Fruit fly (Drosophila melanogaster) whole organism, embryonic: ENCODE data around the gene GluProRS.

Experiments
- CG12155 ChIP-seq: fragments of 200-800 bp; sonication (Bioruptor generic); optimal IDR thresholded peaks from 3 replicates; lab custom pipeline; 2016; ENCODE audit warnings: missing biosample characterization, missing genetic modification characterization
- CG12391 ChIP-seq: fragments of 200-800 bp; sonication (Bioruptor generic); optimal IDR thresholded peaks from 3 replicates; lab custom pipeline; 2018; ENCODE audit warnings: missing biosample characterization, mild to moderate bottlenecking, missing genetic modification characterization, moderate library complexity
- CG18011 ChIP-seq: fragments of 200-800 bp; sonication (Bioruptor generic); optimal IDR thresholded peaks from 2 replicates; lab custom pipeline; 2017; ENCODE audit warnings: missing biosample characterization, missing genetic modification characterization, mild to moderate bottlenecking, moderate library complexity, missing genotype
- CG2116 ChIP-seq: fragments of 200-800 bp; sonication (Bioruptor generic); optimal IDR thresholded peaks from 3 replicates; lab custom pipeline; 2018; ENCODE audit warnings: missing biosample characterization, mild to moderate bottlenecking, missing genetic modification characterization
- CG2678 ChIP-seq: fragments of 200-800 bp; sonication (Bioruptor generic); optimal IDR thresholded peaks from 3 replicates; lab custom pipeline; 2019; ENCODE audit warnings: missing biosample characterization, mild to moderate bottlenecking, missing genetic modification characterization, moderate library complexity
- CG2712 ChIP-seq: fragments of 200-800 bp; optimal IDR thresholded peaks from 3 replicates; lab custom pipeline; 2019; ENCODE audit warnings: missing biosample characterization, mild to moderate bottlenecking, missing genetic modification characterization, moderate library complexity
- CG30431 ChIP-seq: fragments of 200-800 bp; sonication (Bioruptor generic); optimal IDR thresholded peaks from 2 replicates; lab custom pipeline; 2017; ENCODE audit warnings: missing biosample characterization, missing genetic modification characterization
- CG31388 ChIP-seq: fragments of 200-800 bp; sonication (Bioruptor generic); optimal IDR thresholded peaks from 2 replicates; lab custom pipeline; 2016; ENCODE audit warnings: missing biosample characterization, missing genetic modification characterization
- CG3407 ChIP-seq: fragments of 200-800 bp; sonication (Bioruptor generic); optimal IDR thresholded peaks from 2 replicates; lab custom pipeline; 2018; ENCODE audit warnings: missing biosample characterization, mild to moderate bottlenecking, missing genetic modification characterization
- CG6765 ChIP-seq: fragments of 200-800 bp; sonication (Bioruptor generic); optimal IDR thresholded peaks from 3 replicates; lab custom pipeline; 2017; ENCODE audit warnings: missing biosample characterization, mild to moderate bottlenecking, missing genetic modification characterization
- CG8388 ChIP-seq: fragments of 200-800 bp; sonication (Bioruptor generic); optimal IDR thresholded peaks from 2 replicates; lab custom pipeline; 2019; ENCODE audit warnings: missing biosample characterization, mild to moderate bottlenecking, missing genetic modification characterization, moderate library complexity
- CG9797 ChIP-seq: fragments of 200-800 bp; sonication (Bioruptor generic); optimal IDR thresholded peaks from 3 replicates; lab custom pipeline; 2018; ENCODE audit warnings: missing biosample characterization, mild to moderate bottlenecking, missing genetic modification characterization
- CTCF ChIP-seq: fragments of 200-800 bp; sonication (Bioruptor generic); optimal IDR thresholded peaks from 2 replicates; lab custom pipeline; 2017; ENCODE audit warnings: missing biosample characterization, mild to moderate bottlenecking, missing genetic modification characterization, moderate library complexity
- Dek ChIP-seq: fragments of 200-800 bp; sonication (Bioruptor generic); optimal IDR thresholded peaks from 3 replicates; lab custom pipeline; 2019; ENCODE audit warnings: missing biosample characterization, mild to moderate bottlenecking, missing genetic modification characterization, moderate library complexity
- Dref ChIP-seq: fragments of 200-800 bp; sonication (Bioruptor generic); IDR thresholded peaks from 2 replicates; pipeline ENCODE4 v1.3.6; 2022; ENCODE audit warnings: missing biosample characterization, missing genetic modification characterization
- Fer2 ChIP-seq: fragments of 200-800 bp; sonication (Bioruptor generic); optimal IDR thresholded peaks from 2 replicates; lab custom pipeline; 2018; ENCODE audit warnings: missing biosample characterization, mild to moderate bottlenecking, missing genetic modification characterization, moderate library complexity
- Med ChIP-seq: fragments of 200-800 bp; sonication (Bioruptor generic); peaks from one replicate; lab custom pipeline; 2016; ENCODE audit warnings: missing biosample characterization, missing genetic modification characterization, mild to moderate bottlenecking, inconsistent platforms, moderate library complexity
- Mes4 ChIP-seq: fragments of 200-800 bp; sonication (Bioruptor generic); optimal IDR thresholded peaks from 2 replicates; lab custom pipeline; 2016; ENCODE audit warnings: missing biosample characterization, missing genetic modification characterization
- Poxn ChIP-seq: fragments of 200-800 bp; sonication (Bioruptor generic); IDR thresholded peaks from 2 replicates; pipeline ENCODE4 v1.3.6; 2022; ENCODE audit warnings: missing biosample characterization, missing genetic modification characterization
- chinmo ChIP-seq: fragments of 200-800 bp; sonication (Bioruptor generic); IDR thresholded peaks from 4 replicates; pipeline ENCODE4 v1.3.6; 2022; ENCODE audit warnings: missing biosample characterization, missing genetic modification characterization; ENCODE audit not compliant: partially characterized antibody
- corto ChIP-seq: fragments of 200-800 bp; sonication (Bioruptor generic); optimal IDR thresholded peaks from 2 replicates; lab custom pipeline; 2016; ENCODE audit warnings: missing biosample characterization, mild to moderate bottlenecking, missing genetic modification characterization, moderate library complexity
- crp ChIP-seq, 2 experiments: fragments of 200-800 bp; sonication (Bioruptor generic); optimal IDR thresholded peaks; 2 replicates in 1 of 2; 3 replicates in 1 of 2; lab custom pipeline; 2017; ENCODE audit warnings: missing biosample characterization in 2 of 2, missing genetic modification characterization in 2 of 2, mild to moderate bottlenecking in 1 of 2, moderate library complexity in 1 of 2
- dmrt99B ChIP-seq: fragments of 200-800 bp; sonication (Bioruptor generic); optimal IDR thresholded peaks from 2 replicates; lab custom pipeline; 2018; ENCODE audit warnings: missing biosample characterization, mild to moderate bottlenecking, missing genetic modification characterization, moderate library complexity
- dysf ChIP-seq: fragments of 200-800 bp; sonication (Bioruptor generic); IDR thresholded peaks from 3 replicates; pipeline ENCODE4 v1.3.6; 2022; ENCODE audit warnings: missing biosample characterization, missing genetic modification characterization
- eyg ChIP-seq: fragments of 200-800 bp; sonication (Bioruptor generic); optimal IDR thresholded peaks from 3 replicates; lab custom pipeline; 2016; ENCODE audit warnings: missing biosample characterization, missing genetic modification characterization
- hth ChIP-seq: fragments of >200 bp; optimal IDR thresholded peaks from 2 replicates; lab custom pipeline; 2017; ENCODE audit warnings: inconsistent platforms
- ken ChIP-seq: fragments of 200-800 bp; sonication (Bioruptor generic); IDR thresholded peaks from 3 replicates; pipeline ENCODE4 v1.3.6; 2022; ENCODE audit warnings: missing biosample characterization, missing genetic modification characterization
- mirr ChIP-seq: fragments of 200-800 bp; sonication (Bioruptor generic); optimal IDR thresholded peaks from 3 replicates; lab custom pipeline; 2018; ENCODE audit warnings: missing biosample characterization, mild to moderate bottlenecking, missing genetic modification characterization
- odd ChIP-seq: fragments of 200-800 bp; sonication (Bioruptor generic); optimal IDR thresholded peaks from 2 replicates; lab custom pipeline; 2017; ENCODE audit warnings: missing biosample characterization, mild to moderate bottlenecking, missing genetic modification characterization
- ranshi ChIP-seq: fragments of 200-800 bp; sonication (Bioruptor generic); IDR thresholded peaks from 2 replicates; pipeline ENCODE4 v1.3.6; 2022; ENCODE audit warnings: missing biosample characterization, missing genetic modification characterization
- sd ChIP-seq: fragments of 200-800 bp; sonication (Bioruptor generic); optimal IDR thresholded peaks from 3 replicates; lab custom pipeline; 2018; ENCODE audit warnings: missing biosample characterization, mild to moderate bottlenecking, missing genetic modification characterization, moderate library complexity
- sisA ChIP-seq: fragments of 200-800 bp; sonication (Bioruptor generic); IDR thresholded peaks from 2 replicates; pipeline ENCODE4 v1.3.6; 2022; ENCODE audit warnings: missing biosample characterization, missing genetic modification characterization
- slbo ChIP-seq: fragments of 200-800 bp; sonication (Bioruptor generic); IDR thresholded peaks from 2 replicates; pipeline ENCODE4 v1.3.6; 2022; ENCODE audit warnings: missing biosample characterization, missing genetic modification characterization
- sna ChIP-seq: fragments of 200-800 bp; sonication (Bioruptor generic); IDR thresholded peaks from 2 replicates; pipeline ENCODE4 v1.3.6; 2022; ENCODE audit warnings: missing biosample characterization, missing genetic modification characterization; ENCODE audit not compliant: partially characterized antibody
- stwl ChIP-seq: fragments of 200-800 bp; sonication (Bioruptor generic); optimal IDR thresholded peaks from 3 replicates; lab custom pipeline; 2018; ENCODE audit warnings: missing biosample characterization, mild to moderate bottlenecking, missing genetic modification characterization, moderate library complexity
- vvl ChIP-seq: fragments of 200-800 bp; sonication (Bioruptor generic); IDR thresholded peaks from 2 replicates; pipeline ENCODE4 v1.3.6; 2022; ENCODE audit warnings: missing biosample characterization, missing genetic modification characterization

Gene GluProRS

DNA sequence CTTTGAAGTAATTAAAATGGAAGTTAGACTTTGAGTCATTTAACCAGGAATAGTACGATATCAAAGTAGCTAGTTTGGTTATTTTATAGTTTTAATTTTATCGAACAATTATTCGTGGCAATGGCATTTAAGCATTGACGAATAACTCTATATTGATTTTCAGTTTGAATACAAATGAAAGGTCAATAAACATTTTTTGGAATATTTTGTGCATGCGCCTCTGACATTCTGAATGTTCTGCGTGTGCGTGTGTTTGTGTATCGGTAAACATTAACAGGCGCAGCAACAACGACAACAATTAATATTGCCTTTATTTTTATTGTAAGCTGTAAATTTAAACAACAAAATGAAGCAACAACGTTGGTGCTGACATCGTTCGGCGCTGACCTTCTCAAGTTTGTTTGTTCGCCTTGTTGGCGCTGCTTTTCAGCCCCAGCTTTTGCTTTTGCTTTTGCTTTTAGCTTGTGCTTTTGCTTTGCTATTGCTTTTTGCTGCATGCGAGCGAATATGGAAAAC is 48.8 kb downstream of the GluProRS start (continued):
- TF ChIP-seq CG2678 (tag; lab: Kevin White, UChicago): peak; percentile 56
- TF ChIP-seq CG18011: no peak
- TF ChIP-seq crp (GFP tag; optimal IDR thresholded peaks at IDR 0.05; lab: Kevin White, UChicago): no peak
- peak; percentile 22 for TF ChIP-seq Dek (tag; lab: Kevin White, UChicago)
- TF ChIP-seq sna (GFP tag; lab: Robert Waterston, UW): no peak
- TF ChIP-seq corto (GFP tag; lab: Kevin White, UChicago): no peak
- peak; percentile 72 for TF ChIP-seq sd
- peak; percentile 31; the same call in 1 of the 2 replicates for TF ChIP-seq ranshi (GFP tag; lab: Robert Waterston, UW)
- no peak; the same call in 1 of the 2 replicates for TF ChIP-seq slbo (GFP tag; lab: Robert Waterston, UW)
- TF ChIP-seq CG12391 (tag; lab: Kevin White, UChicago): peak; percentile 3
- peak; percentile 72 for TF ChIP-seq odd (GFP tag; lab: Kevin White, UChicago)
- TF ChIP-seq Mes4 (GFP tag; lab: Kevin White, UChicago): no peak
- TF ChIP-seq CG3407 (GFP tag; lab: Kevin White, UChicago): peak; percentile 7
- no peak for TF ChIP-seq Dref (GFP tag; lab: Robert Waterston, UW)
- TF ChIP-seq dysf: no peak; the same call in 2 of the 3 replicates
- TF ChIP-seq CG30431 (GFP tag; lab: Kevin White, UChicago): no peak
- TF ChIP-seq, all 482 proteins: peak for 129

DNA sequence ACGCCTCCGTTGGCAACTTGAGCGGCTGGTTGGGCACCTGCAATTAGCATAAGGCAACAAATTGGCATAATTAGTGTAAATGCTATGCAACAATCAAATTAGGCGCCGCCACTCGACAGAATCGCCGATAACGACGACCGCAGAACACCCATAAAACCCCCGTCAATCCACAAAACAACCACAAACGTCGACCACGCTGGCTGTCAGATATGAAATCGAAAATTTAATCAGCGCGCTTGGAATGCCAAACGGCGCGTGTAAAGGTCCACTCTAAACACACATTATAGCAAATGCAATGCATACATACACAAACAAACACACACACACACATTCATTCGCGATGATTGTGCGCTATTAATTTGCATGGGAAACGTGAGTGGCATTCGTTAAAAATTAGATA is 54.8 kb downstream of the GluProRS start:
- TF ChIP-seq chinmo (GFP tag; lab: Robert Waterston, UW) (0 out of 4 replicates have a peak, but pooled peaks have one; percentile 68), sisA (GFP tag; lab: Robert Waterston, UW) (no peak)

DNA sequence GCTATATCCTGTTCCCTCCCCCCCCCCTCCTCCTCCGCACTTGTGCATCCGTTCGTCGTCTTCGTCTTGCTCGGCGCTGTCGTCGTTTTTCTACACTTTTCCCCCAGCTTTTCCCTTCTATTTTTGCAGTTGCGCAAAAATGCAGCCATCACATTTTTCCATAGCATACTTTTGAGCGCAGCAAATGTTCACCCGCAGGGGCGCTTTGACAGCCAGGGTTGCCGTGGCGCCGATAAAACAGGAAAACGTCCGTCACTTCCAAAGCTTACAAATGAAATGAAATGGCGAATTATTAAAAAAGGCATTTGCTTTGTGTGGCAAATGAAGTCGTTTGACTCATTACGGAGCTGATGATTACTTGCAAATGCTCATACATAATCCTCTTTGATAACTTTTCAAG is 55.6 kb downstream of the GluProRS start:
- TF ChIP-seq CG6765 (GFP tag; lab: Kevin White, UChicago) (no peak), mirr (no peak), CG9797 (GFP tag; lab: Kevin White, UChicago) (no peak), CG2712 (tag; lab: Kevin White, UChicago) (no peak), CG12155 (GFP tag; lab: Kevin White, UChicago) (no peak), vvl (GFP tag; lab: Robert Waterston, UW) (0 out of 2 replicates have a peak, but pooled peaks have one; percentile 16), Fer2 (tag; lab: Kevin White, UChicago) (no peak), CTCF (GFP tag; lab: Kevin White, UChicago) (peak; percentile 60), dmrt99B (tag; lab: Kevin White, UChicago) (no peak), CG2116 (GFP tag; lab: Kevin White, UChicago) (peak; percentile 91), CG8388 (no peak), hth (no peak), CG31388 (GFP tag; lab: Kevin White, UChicago) (no peak), stwl (peak; percentile 81), eyg (GFP tag; lab: Kevin White, UChicago) (no peak), Med (GFP tag; lab: Kevin White, UChicago) (peak; percentile 34), ken (GFP tag; lab: Robert Waterston, UW) (no peak), Poxn (GFP tag; lab: Robert Waterston, UW) (no peak)
